Fruit fly (Drosophila melanogaster): Measurements from ENCODE around the gene GstD10.

GstD10 gene

dm6 chr3R:12405928-12406234 lies 40.3 kb upstream of the GstD10 start, which contains the start of gene Cyp9f2:
Cyp9f2 (minus strand) TSS chr3R:12406028.
- TF ChIP-seq CG14655 (GFP tag; optimal IDR thresholded peaks at IDR 0.05) (no peak), D1 (tag; optimal IDR thresholded peaks at IDR 0.05) (no peak), Pif1A (GFP tag; optimal IDR thresholded peaks at IDR 0.05) (no peak), CG34367 (tag; optimal IDR thresholded peaks at IDR 0.05) (no peak), CG9948 (tag; optimal IDR thresholded peaks at IDR 0.05) (no peak), CG17806 (tag; optimal IDR thresholded peaks at IDR 0.05) (no peak), CG15710 (tag; optimal IDR thresholded peaks at IDR 0.05) (no peak), CG13204 (GFP tag; optimal IDR thresholded peaks at IDR 0.05) (no peak), Ets98B (GFP tag; IDR thresholded peaks at IDR 0.05) (no peak), EcR (GFP tag; optimal IDR thresholded peaks at IDR 0.05) (no peak), CG8159 (tag; optimal IDR thresholded peaks at IDR 0.05) (no peak), CG10348 (GFP tag; IDR thresholded peaks at IDR 0.05) (no peak), gl (tag; optimal IDR thresholded peaks at IDR 0.05) (no peak), Snoo (tag; optimal IDR thresholded peaks at IDR 0.05) (no peak), rn (GFP tag; IDR thresholded peaks at IDR 0.05) (no peak), fd96Ca (GFP tag; IDR thresholded peaks at IDR 0.05) (no peak), CG32121 (GFP tag; IDR thresholded peaks at IDR 0.05) (no peak), CG8301 (tag; optimal IDR thresholded peaks at IDR 0.05) (no peak), CG4496 (GFP tag; IDR thresholded peaks at IDR 0.05) (no peak)

dm6 chr3R:12405134-12405533 lies 39.6 kb upstream of the GstD10 start:
- TF ChIP-seq EcR (GFP tag; optimal IDR thresholded peaks at IDR 0.05) (no peak), fd96Ca (GFP tag; IDR thresholded peaks at IDR 0.05) (no peak), CG10348 (GFP tag; IDR thresholded peaks at IDR 0.05) (no peak), CG8301 (tag; optimal IDR thresholded peaks at IDR 0.05) (no peak), CG14655 (GFP tag; optimal IDR thresholded peaks at IDR 0.05) (no peak), CG13204 (GFP tag; optimal IDR thresholded peaks at IDR 0.05) (no peak), Ets98B (GFP tag; IDR thresholded peaks at IDR 0.05) (no peak), CG9948 (tag; optimal IDR thresholded peaks at IDR 0.05) (no peak), rn (GFP tag; IDR thresholded peaks at IDR 0.05) (no peak), CG8159 (tag; optimal IDR thresholded peaks at IDR 0.05) (no peak), D1 (tag; optimal IDR thresholded peaks at IDR 0.05) (no peak), Pif1B (GFP tag; optimal IDR thresholded peaks at IDR 0.05) (no peak), CG17806 (tag; optimal IDR thresholded peaks at IDR 0.05) (no peak), Snoo (tag; optimal IDR thresholded peaks at IDR 0.05) (no peak), Pif1A (GFP tag; optimal IDR thresholded peaks at IDR 0.05) (no peak), CG34367 (tag; optimal IDR thresholded peaks at IDR 0.05) (no peak), CG15710 (tag; optimal IDR thresholded peaks at IDR 0.05) (no peak)

- TF ChIP-seq CG10348 (GFP tag; IDR thresholded peaks at IDR 0.05) (no peak), gl (tag; optimal IDR thresholded peaks at IDR 0.05) (peak; percentile 93), rn (GFP tag; IDR thresholded peaks at IDR 0.05) (peak; percentile 84), CG32121 (GFP tag; IDR thresholded peaks at IDR 0.05) (peak; percentile 93), CG14655 (GFP tag; optimal IDR thresholded peaks at IDR 0.05) (peak; percentile 95), Ets98B (GFP tag; IDR thresholded peaks at IDR 0.05) (peak; percentile 96), CG4496 (GFP tag; IDR thresholded peaks at IDR 0.05) (no peak), D1 (tag; optimal IDR thresholded peaks at IDR 0.05) (peak; percentile 99), CG8159 (tag; optimal IDR thresholded peaks at IDR 0.05) (peak; percentile 100), EcR (GFP tag; optimal IDR thresholded peaks at IDR 0.05) (peak; percentile 22), Snoo (tag; optimal IDR thresholded peaks at IDR 0.05) (peak; percentile 98), Pif1B (GFP tag; optimal IDR thresholded peaks at IDR 0.05) (peak; percentile 97), fd96Ca (GFP tag; IDR thresholded peaks at IDR 0.05) (peak; percentile 84), CG13204 (GFP tag; optimal IDR thresholded peaks at IDR 0.05) (no peak), Pif1A (GFP tag; optimal IDR thresholded peaks at IDR 0.05) (peak; percentile 95), CG34367 (tag; optimal IDR thresholded peaks at IDR 0.05) (peak; percentile 98), CG9948 (tag; optimal IDR thresholded peaks at IDR 0.05) (peak; percentile 98), CG15710 (tag; optimal IDR thresholded peaks at IDR 0.05) (peak; percentile 97), CG8301 (tag; optimal IDR thresholded peaks at IDR 0.05) (peak; percentile 100), CG12605 (GFP tag; IDR thresholded peaks at IDR 0.05) (peak; percentile 96), CG17806 (tag; optimal IDR thresholded peaks at IDR 0.05) (peak; percentile 97)
These were observed 37.4 kb upstream of the GstD10 start for dm6 chr3R:12402935-12403334.

dm6 chr3R:12401672-12402296 lies 36.2 kb upstream of the GstD10 start, which contains the start of gene DNAlig3:
DNAlig3 (minus strand) TSS chr3R:12401839.
- no peak for TF ChIP-seq Snoo (tag; optimal IDR thresholded peaks at IDR 0.05)
- peak; percentile 35; the same call in 1 of the 2 replicates for TF ChIP-seq CG12605 (GFP tag; IDR thresholded peaks at IDR 0.05)
- no peak for TF ChIP-seq CG4496 (GFP tag; IDR thresholded peaks at IDR 0.05)
- TF ChIP-seq CG34367 (tag; optimal IDR thresholded peaks at IDR 0.05): no peak
- TF ChIP-seq rn (GFP tag; IDR thresholded peaks at IDR 0.05): no peak
- TF ChIP-seq CG15710 (tag; optimal IDR thresholded peaks at IDR 0.05): no peak
- no peak for TF ChIP-seq CG32121 (GFP tag; IDR thresholded peaks at IDR 0.05)

dm6 chr3R:12398620-12399247 lies 33.2 kb upstream of the GstD10 start, which contains the start of gene Cyp9f3:
Cyp9f3 (minus strand) TSS chr3R:12398929.
- no peak for TF ChIP-seq CG17806 (tag; optimal IDR thresholded peaks at IDR 0.05)
- TF ChIP-seq D1 (tag; optimal IDR thresholded peaks at IDR 0.05): no peak
- no peak for TF ChIP-seq CG4496 (GFP tag; IDR thresholded peaks at IDR 0.05)
- TF ChIP-seq gl (tag; optimal IDR thresholded peaks at IDR 0.05): no peak
- no peak for TF ChIP-seq CG13204 (GFP tag; optimal IDR thresholded peaks at IDR 0.05)
- no peak for TF ChIP-seq CG8301 (tag; optimal IDR thresholded peaks at IDR 0.05)

- TF ChIP-seq gl (tag; optimal IDR thresholded peaks at IDR 0.05) (no peak), CG13204 (GFP tag; optimal IDR thresholded peaks at IDR 0.05) (no peak), CG17806 (tag; optimal IDR thresholded peaks at IDR 0.05) (no peak), CG10348 (GFP tag; IDR thresholded peaks at IDR 0.05) (no peak), Snoo (tag; optimal IDR thresholded peaks at IDR 0.05) (no peak), CG9948 (tag; optimal IDR thresholded peaks at IDR 0.05) (no peak), CG15710 (tag; optimal IDR thresholded peaks at IDR 0.05) (no peak)
These were observed 32.5 kb upstream of the GstD10 start for dm6 chr3R:12398054-12398453.
